Fruit fly (Drosophila melanogaster) whole organism, pupa: ENCODE measurements around the gene CG14963.

Source experiments
- CG12605 ChIP-seq: fragments of 200-800 bp; sonication (Bioruptor generic); IDR thresholded peaks from 2 replicates; pipeline ENCODE4 v1.3.6; 2022; ENCODE audit warnings: missing biosample characterization, missing genetic modification characterization
- CG17806 ChIP-seq: fragments of 200-800 bp; sonication (Bioruptor generic); optimal IDR thresholded peaks from 2 replicates; lab custom pipeline; 2018; ENCODE audit warnings: missing biosample characterization, mild to moderate bottlenecking, missing genetic modification characterization, moderate library complexity
- CG4496 ChIP-seq: fragments of 200-800 bp; sonication (Bioruptor generic); IDR thresholded peaks from 3 replicates; pipeline ENCODE4 v1.3.6; 2022; ENCODE audit warnings: missing biosample characterization, missing genetic modification characterization
- CG8159 ChIP-seq: fragments of 200-800 bp; sonication (Bioruptor generic); optimal IDR thresholded peaks from 3 replicates; lab custom pipeline; 2018; ENCODE audit warnings: missing biosample characterization, mild to moderate bottlenecking, missing genetic modification characterization, moderate library complexity
- Ets98B ChIP-seq: fragments of 200-800 bp; sonication (Bioruptor generic); IDR thresholded peaks from 2 replicates; pipeline ENCODE4 v1.3.6; 2022; ENCODE audit warnings: missing biosample characterization, missing genetic modification characterization
- Pif1A ChIP-seq: fragments of 200-800 bp; sonication (Bioruptor generic); optimal IDR thresholded peaks from 3 replicates; lab custom pipeline; 2016; ENCODE audit warnings: missing biosample characterization, missing genetic modification characterization
- gl ChIP-seq: fragments of 200-800 bp; sonication (Bioruptor generic); optimal IDR thresholded peaks from 2 replicates; lab custom pipeline; 2018; ENCODE audit warnings: missing biosample characterization, mild to moderate bottlenecking, missing genetic modification characterization

dm6 chr3L:3192333-3192894 is 20.1 kb upstream of the CG14963 start, which contains the start of gene CG14965:
- TF ChIP-seq CG17806 (no peak), Ets98B (GFP tag; lab: Robert Waterston, UW) (no peak), CG8159 (tag; lab: Kevin White, UChicago) (no peak), gl (tag; lab: Kevin White, UChicago) (no peak), Pif1A (GFP tag; lab: Kevin White, UChicago) (no peak), CG12605 (GFP tag; lab: Robert Waterston, UW) (no peak), CG4496 (GFP tag; lab: Robert Waterston, UW) (no peak)
